Worm (Caenorhabditis elegans) whole organism, late embryonic: ENCODE results near the gene ech-9.

Source experiments
- C38D4.7 ChIP-seq: fragments of 200-800 bp; sonication (Bioruptor generic); optimal IDR thresholded peaks from 2 replicates; lab custom pipeline; 2018; ENCODE audit warnings: mild to moderate bottlenecking, missing genetic modification characterization, moderate library complexity, missing compliant biosample characterization
- F13H6.1 ChIP-seq: sonication (generic microtip); optimal IDR thresholded peaks from 2 replicates; lab custom pipeline; 2016; ENCODE audit warnings: missing genetic modification characterization, missing compliant biosample characterization
- K02D7.2 ChIP-seq: sonication (generic microtip); optimal IDR thresholded peaks from 2 replicates; lab custom pipeline; 2017; ENCODE audit warnings: mild to moderate bottlenecking, missing genetic modification characterization, missing compliant biosample characterization
- ceh-30 ChIP-seq: fragments of 150-350 bp; optimal IDR thresholded peaks from 2 replicates; lab custom pipeline; 2014; ENCODE audit warnings: missing biosample characterization, missing genetic modification characterization
- ceh-34 ChIP-seq: sonication (generic microtip); optimal IDR thresholded peaks from 2 replicates; lab custom pipeline; 2016; ENCODE audit warnings: mild to moderate bottlenecking, missing genetic modification characterization, missing compliant biosample characterization
- hlh-30 ChIP-seq: sonication (generic microtip); optimal IDR thresholded peaks from 2 replicates; lab custom pipeline; 2017; ENCODE audit warnings: antibody characterized with exemption, missing genetic modification characterization, missing compliant biosample characterization; ENCODE audit not compliant: insufficient read depth
- madf-2 ChIP-seq: sonication (generic microtip); optimal IDR thresholded peaks from 2 replicates; lab custom pipeline; 2017; ENCODE audit warnings: missing genetic modification characterization, missing compliant biosample characterization
- unc-3 ChIP-seq, 2 experiments: fragments of 200-800 bp in 1 of 2; sonication (Bioruptor generic) in 1 of 2; sonication (generic microtip) in 1 of 2; conservative IDR thresholded peaks in 1 of 2; optimal IDR thresholded peaks in 1 of 2; 2 replicates each; pipeline versions ENCODE4 v1.3.6 to Lab custom; 2016 to 2022; ENCODE audit warnings: missing compliant biosample characterization in 2 of 2, missing genetic modification characterization in 2 of 2, missing genetic modification reagents in 1 of 2
- unc-42 ChIP-seq: sonication (generic microtip); optimal IDR thresholded peaks from 2 replicates; lab custom pipeline; 2016; ENCODE audit warnings: missing genotype, missing genetic modification characterization, missing compliant biosample characterization

ech-9 gene

DNA sequence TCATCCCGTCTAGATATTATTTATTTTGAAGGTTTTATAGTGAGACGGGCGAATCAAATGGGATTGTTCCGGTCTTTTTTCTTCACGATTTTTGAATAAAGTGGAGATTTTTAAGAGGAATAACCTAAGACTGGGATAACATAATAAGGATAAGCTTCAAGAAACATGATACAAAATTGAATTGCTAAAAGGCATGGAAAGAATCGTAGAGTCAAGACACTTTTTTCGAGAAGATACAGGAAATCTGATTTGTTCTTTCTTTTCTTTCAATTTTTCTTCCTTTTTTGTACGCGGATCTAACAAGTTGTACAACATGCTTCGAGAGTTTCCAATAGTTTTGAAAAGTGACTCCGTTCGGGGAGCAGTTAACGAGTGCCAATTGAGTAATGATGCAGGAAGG, 43.6 kb downstream of the ech-9 start:
- TF ChIP-seq K02D7.2 (tag; lab: Kevin White, UChicago) (no peak), hlh-30 (tag; lab: Kevin White, UChicago) (no peak), unc-42 (tag; lab: Kevin White, UChicago) (peak; percentile 82), madf-2 (tag; lab: Kevin White, UChicago) (no peak), ceh-30 (tag; lab: Kevin White, UChicago) (no peak)

DNA sequence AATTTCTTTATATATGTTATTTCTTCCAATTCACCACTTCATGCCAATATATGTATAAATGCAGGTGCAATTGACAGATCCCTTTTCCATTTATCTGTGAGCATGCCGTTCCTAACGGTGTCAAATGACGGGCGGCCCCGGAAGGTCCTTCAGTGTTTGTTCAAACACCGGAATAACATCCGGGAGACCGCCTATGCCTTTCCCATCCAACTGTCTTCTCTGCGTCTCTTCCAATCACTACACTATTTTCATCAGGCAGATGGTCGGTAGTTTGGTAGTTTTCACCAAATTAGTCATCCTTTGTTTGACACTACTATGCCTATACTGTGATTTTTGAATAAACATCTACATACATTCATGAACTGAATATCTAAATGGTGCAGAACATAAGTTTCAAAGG, 44.5 kb downstream of the ech-9 start:
- TF ChIP-seq F13H6.1 (tag; lab: Kevin White, UChicago): no peak
- TF ChIP-seq C38D4.7: no peak
- peak; percentile 52 for TF ChIP-seq ceh-34 (tag; lab: Kevin White, UChicago)

- TF ChIP-seq unc-42 (tag; lab: Kevin White, UChicago): peak; percentile 34
- TF ChIP-seq unc-3 (GFP tag; conservative IDR thresholded peaks at IDR 0.05; lab: Robert Waterston, UW): no peak
- no peak for TF ChIP-seq unc-3 (tag; optimal IDR thresholded peaks at IDR 0.05; lab: Kevin White, UChicago)
Observed at ce11 chrIV:10188505-10188904, 46.6 kb downstream of the ech-9 start.
